Worm (Caenorhabditis elegans) whole organism, early embryonic: ENCODE measurements around the gene R186.8.

Experiments
- B0310.2 ChIP-seq: sonication (generic microtip); optimal IDR thresholded peaks from 2 replicates; lab custom pipeline; 2016; ENCODE audit warnings: mild to moderate bottlenecking, missing genetic modification characterization, missing compliant biosample characterization
- F13C5.2 ChIP-seq: sonication (generic microtip); optimal IDR thresholded peaks from 2 replicates; lab custom pipeline; 2017; ENCODE audit warnings: mild to moderate bottlenecking, missing genetic modification characterization, inconsistent platforms, missing compliant biosample characterization
- aly-1 ChIP-seq: sonication (generic microtip); optimal IDR thresholded peaks from 2 replicates; lab custom pipeline; 2016; ENCODE audit warnings: missing genetic modification characterization, missing compliant biosample characterization
- ama-1 ChIP-seq: fragments of 150-350 bp; optimal IDR thresholded peaks from 2 replicates; lab custom pipeline; 2014
- ceh-13 ChIP-seq: fragments of 200-800 bp; sonication (Bioruptor generic); optimal IDR thresholded peaks from 2 replicates; lab custom pipeline; 2018; ENCODE audit warnings: mild to moderate bottlenecking, missing genetic modification characterization, missing compliant biosample characterization
- ceh-36 ChIP-seq: sonication (generic microtip); optimal IDR thresholded peaks from 2 replicates; lab custom pipeline; 2016; ENCODE audit warnings: missing genetic modification characterization, inconsistent platforms, missing compliant biosample characterization
- ets-7 ChIP-seq: sonication (generic microtip); optimal IDR thresholded peaks from 2 replicates; lab custom pipeline; 2016; ENCODE audit warnings: missing genotype, missing genetic modification characterization, missing compliant biosample characterization
- flt-1 ChIP-seq: fragments of 200-800 bp; sonication (Bioruptor generic); IDR thresholded peaks from 2 replicates; pipeline ENCODE4 v1.3.6; 2022; ENCODE audit warnings: missing genetic modification characterization, missing compliant biosample characterization
- hmbx-1 ChIP-seq: sonication (generic microtip); optimal IDR thresholded peaks from 2 replicates; lab custom pipeline; 2016; ENCODE audit warnings: mild to moderate bottlenecking, missing genetic modification characterization, missing compliant biosample characterization
- hmg-4 ChIP-seq: fragments of 200-800 bp; sonication (Bioruptor generic); optimal IDR thresholded peaks from 2 replicates; lab custom pipeline; 2018; ENCODE audit warnings: mild to moderate bottlenecking, missing genetic modification characterization, missing compliant biosample characterization
- hnd-1 ChIP-seq: sonication (generic microtip); optimal IDR thresholded peaks from 2 replicates; lab custom pipeline; 2016; ENCODE audit warnings: missing genetic modification characterization, missing compliant biosample characterization
- pes-1 ChIP-seq: fragments of 200-800 bp; sonication (Bioruptor generic); IDR thresholded peaks from 2 replicates; pipeline ENCODE4 v1.3.6; 2022; ENCODE audit warnings: missing genetic modification reagents, missing genetic modification characterization, missing compliant biosample characterization
- scrt-1 ChIP-seq: fragments of 200-800 bp; sonication (Bioruptor generic); IDR thresholded peaks from 2 replicates; pipeline ENCODE4 v1.3.6; 2022; ENCODE audit warnings: missing genetic modification characterization, missing compliant biosample characterization
- sea-1 ChIP-seq: fragments of 200-800 bp; sonication (Bioruptor generic); conservative IDR thresholded peaks from 2 replicates; pipeline ENCODE4 v1.3.6; 2022; ENCODE audit warnings: missing genetic modification characterization, missing compliant biosample characterization
- tbx-11 ChIP-seq: fragments of 200-800 bp; sonication (Bioruptor generic); IDR thresholded peaks from 2 replicates; pipeline ENCODE4 v1.3.6; 2022; ENCODE audit warnings: missing genetic modification characterization, missing compliant biosample characterization
- tbx-37 ChIP-seq: fragments of 200-800 bp; sonication (Bioruptor generic); conservative IDR thresholded peaks from 2 replicates; pipeline ENCODE4 v1.3.6; 2022; ENCODE audit warnings: missing genetic modification reagents, missing genetic modification characterization, missing compliant biosample characterization
- tra-4 ChIP-seq: sonication (generic microtip); optimal IDR thresholded peaks from 2 replicates; lab custom pipeline; 2017; ENCODE audit warnings: missing genetic modification characterization, missing compliant biosample characterization

R186.8 gene

DNA sequence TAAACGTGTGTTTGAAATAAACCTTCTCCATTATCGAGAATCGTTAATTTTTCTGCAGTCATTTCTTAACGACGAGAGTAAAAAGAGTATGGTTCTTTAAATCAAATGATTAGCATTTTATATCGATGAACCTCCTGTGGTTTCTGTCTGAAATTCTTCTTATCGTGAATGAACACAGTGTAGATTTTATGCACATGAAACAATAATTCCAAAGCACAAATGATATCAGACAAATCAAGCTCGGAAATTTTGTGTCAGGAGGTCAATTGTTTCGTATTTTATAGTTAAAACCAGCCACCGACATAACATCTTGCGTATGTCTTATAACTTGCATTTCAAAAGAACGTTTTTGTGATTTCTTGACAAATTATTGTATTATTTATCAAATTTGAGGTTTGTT, 30.7 kb downstream of the R186.8 start, which contains the start of gene T16G1.6:
Gene T16G1.6, minus strand, starts transcription at position 77 of the 400 bp plus-strand sequence.
- TF ChIP-seq tbx-11 (GFP tag; lab: Robert Waterston, UW) (no peak), tbx-37 (GFP tag; lab: Robert Waterston, UW) (no peak), F13C5.2 (tag; lab: Kevin White, UChicago) (no peak), hmbx-1 (tag; lab: Kevin White, UChicago) (no peak), tra-4 (tag; lab: Kevin White, UChicago) (no peak), pes-1 (GFP tag; lab: Robert Waterston, UW) (no peak)

DNA sequence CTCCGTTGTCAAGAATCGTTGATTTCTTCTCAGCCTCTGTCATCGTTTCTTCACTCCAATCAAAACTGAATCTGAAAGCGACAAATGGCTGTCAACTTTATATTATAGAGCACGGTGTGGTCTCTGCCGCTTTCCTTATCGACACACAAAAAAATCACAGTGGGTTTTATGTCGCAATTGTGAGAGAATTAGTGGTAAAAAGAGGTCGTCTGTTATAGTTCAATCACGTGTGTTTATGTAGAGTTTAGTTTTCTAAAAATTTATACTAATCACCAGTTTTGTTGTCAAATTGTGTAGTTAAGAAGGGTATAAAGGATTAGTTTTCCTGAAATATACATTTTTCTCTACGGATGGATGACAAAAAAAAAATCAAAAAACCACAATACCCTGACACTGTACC, 32.8 kb downstream of the R186.8 start, which contains the start of gene T16G1.7:
Gene T16G1.7, minus strand, starts transcription at position 137 of the 400 bp plus-strand sequence.
- TF ChIP-seq hmg-4 (GFP tag; lab: Kevin White, UChicago) (no peak), aly-1 (tag; lab: Kevin White, UChicago) (no peak), B0310.2 (no peak), scrt-1 (no peak), ama-1 (no peak), hnd-1 (tag; lab: Kevin White, UChicago) (no peak), ceh-36 (tag; lab: Kevin White, UChicago) (no peak), sea-1 (no peak), F13C5.2 (tag; lab: Kevin White, UChicago) (no peak), tbx-37 (GFP tag; lab: Robert Waterston, UW) (no peak), ets-7 (tag; lab: Kevin White, UChicago) (no peak)

DNA sequence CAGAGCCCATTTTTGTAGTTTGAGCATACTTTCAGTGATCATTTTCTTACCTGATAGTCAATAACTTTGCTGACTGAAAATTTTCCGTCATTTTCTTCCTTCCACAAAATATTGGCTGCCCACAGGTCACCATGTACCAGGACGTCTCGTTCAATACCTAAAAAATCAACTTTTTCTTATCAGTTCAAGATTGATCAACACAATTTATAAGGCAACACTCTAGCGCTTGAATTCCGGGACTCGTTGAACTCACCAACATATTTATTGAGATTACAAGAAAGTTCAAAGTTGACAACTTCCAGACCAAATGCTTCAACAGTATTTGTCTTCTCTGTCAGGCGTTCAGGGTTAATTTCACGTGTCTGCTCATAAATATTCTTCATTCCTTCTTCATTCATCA, 34.1 kb downstream of the R186.8 start:
- TF ChIP-seq hnd-1 (tag; lab: Kevin White, UChicago) (no peak), hmg-4 (GFP tag; lab: Kevin White, UChicago) (no peak), tbx-11 (GFP tag; lab: Robert Waterston, UW) (no peak), pes-1 (GFP tag; lab: Robert Waterston, UW) (no peak), F13C5.2 (tag; lab: Kevin White, UChicago) (no peak), tra-4 (tag; lab: Kevin White, UChicago) (no peak), ama-1 (no peak), sea-1 (no peak), B0310.2 (no peak), ceh-36 (tag; lab: Kevin White, UChicago) (no peak), flt-1 (GFP tag; lab: Robert Waterston, UW) (no peak), tbx-37 (GFP tag; lab: Robert Waterston, UW) (no peak), ceh-13 (GFP tag; lab: Kevin White, UChicago) (no peak), hmbx-1 (tag; lab: Kevin White, UChicago) (no peak), scrt-1 (no peak), ets-7 (tag; lab: Kevin White, UChicago) (no peak), aly-1 (tag; lab: Kevin White, UChicago) (no peak)

DNA sequence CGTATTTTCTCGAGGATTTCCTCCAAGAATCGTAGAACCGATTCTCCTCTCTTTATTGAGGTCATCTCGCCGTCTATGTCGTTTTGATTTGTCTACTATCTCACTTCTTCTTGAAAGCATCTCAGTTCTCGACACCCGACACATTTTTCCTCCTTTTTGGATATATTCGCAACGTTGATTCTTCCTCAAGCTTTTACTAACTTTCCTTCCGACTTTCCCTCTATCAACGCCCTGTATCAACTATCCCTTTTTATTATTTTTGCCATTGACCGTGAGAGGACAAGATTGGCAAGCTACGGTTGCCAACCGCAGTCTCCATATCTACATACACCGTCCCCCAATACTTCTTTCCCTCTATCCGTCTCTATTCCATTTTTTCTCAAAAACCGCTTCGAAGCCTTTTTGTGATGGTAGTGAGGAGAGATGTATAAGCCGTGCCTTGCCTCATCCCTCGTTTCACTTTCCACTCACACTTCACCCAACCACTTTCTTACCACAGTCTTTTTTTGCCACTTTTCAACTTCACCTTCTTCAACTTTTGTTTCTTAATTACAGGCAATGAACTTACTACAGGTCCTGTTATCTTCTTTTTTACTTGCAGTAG, 38.8 kb downstream of the R186.8 start, which contains the start of gene T16G1.2:
Gene T16G1.2, plus strand, starts transcription at position 554 of the 604 bp plus-strand sequence.
- no peak for TF ChIP-seq pes-1 (GFP tag; lab: Robert Waterston, UW)

DNA sequence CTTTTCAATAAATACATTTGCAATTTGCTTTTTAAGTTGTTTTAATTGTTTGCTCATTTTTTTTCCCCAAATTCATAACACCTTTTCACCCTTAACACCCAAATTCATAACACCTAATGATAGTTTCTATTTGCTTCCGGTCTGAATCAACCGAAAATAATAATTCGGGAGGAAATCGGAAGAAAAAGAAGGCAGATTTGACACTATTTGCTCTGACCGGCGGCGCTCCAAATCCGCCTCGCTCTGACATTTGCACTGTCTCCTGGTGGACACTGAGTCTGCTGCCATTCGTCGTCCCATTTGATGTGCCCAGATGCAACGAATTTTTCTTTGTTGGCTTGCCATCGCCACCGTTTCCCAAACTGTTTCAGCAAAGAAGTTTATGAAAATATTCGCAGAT, 43.7 kb downstream of the R186.8 start, which contains the start of gene pqn-67:
Gene pqn-67, plus strand, starts transcription at position 301 of the 400 bp plus-strand sequence.
- TF ChIP-seq ceh-13 (GFP tag; lab: Kevin White, UChicago) (no peak), hnd-1 (tag; lab: Kevin White, UChicago) (no peak), F13C5.2 (tag; lab: Kevin White, UChicago) (no peak), tra-4 (tag; lab: Kevin White, UChicago) (no peak), pes-1 (GFP tag; lab: Robert Waterston, UW) (no peak), flt-1 (GFP tag; lab: Robert Waterston, UW) (no peak)

DNA sequence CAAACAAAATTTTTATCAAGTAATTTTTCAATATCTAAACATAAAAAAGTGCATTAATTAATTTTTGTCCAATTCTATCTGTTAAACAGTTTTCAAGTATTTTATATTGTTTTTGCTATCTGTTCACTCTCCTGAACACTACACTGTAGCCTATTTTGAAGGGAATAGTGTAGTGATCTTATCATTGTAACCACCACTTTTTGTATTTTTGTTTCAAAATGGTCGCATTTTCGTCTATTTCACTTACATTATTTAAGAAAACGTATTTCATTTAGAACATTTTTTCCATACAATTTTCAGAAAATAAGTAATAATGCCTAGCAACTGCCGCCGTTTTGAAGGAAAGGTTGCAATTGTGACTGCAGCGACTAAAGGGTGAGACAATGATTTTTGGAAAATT, 45.5 kb downstream of the R186.8 start, which contains the start of gene dhrs-4:
Gene dhrs-4, plus strand, starts transcription at position 301 of the 400 bp plus-strand sequence.
- TF ChIP-seq ama-1 = no peak
- no peak for TF ChIP-seq ceh-36 (tag; lab: Kevin White, UChicago)
- no peak for TF ChIP-seq tbx-11 (GFP tag; lab: Robert Waterston, UW)
- TF ChIP-seq aly-1 (tag; lab: Kevin White, UChicago) = no peak
- no peak for TF ChIP-seq hmg-4 (GFP tag; lab: Kevin White, UChicago)
- no peak for TF ChIP-seq hmbx-1 (tag; lab: Kevin White, UChicago)
- no peak for TF ChIP-seq tra-4 (tag; lab: Kevin White, UChicago)
- TF ChIP-seq F13C5.2 (tag; lab: Kevin White, UChicago) = no peak
- no peak for TF ChIP-seq pes-1 (GFP tag; lab: Robert Waterston, UW)
- TF ChIP-seq hnd-1 (tag; lab: Kevin White, UChicago) = no peak
- TF ChIP-seq tbx-37 (GFP tag; lab: Robert Waterston, UW) = no peak
- TF ChIP-seq sea-1 = no peak
- no peak for TF ChIP-seq scrt-1
- TF ChIP-seq B0310.2 = no peak
- TF ChIP-seq flt-1 (GFP tag; lab: Robert Waterston, UW) = no peak
- no peak for TF ChIP-seq ceh-13 (GFP tag; lab: Kevin White, UChicago)

DNA sequence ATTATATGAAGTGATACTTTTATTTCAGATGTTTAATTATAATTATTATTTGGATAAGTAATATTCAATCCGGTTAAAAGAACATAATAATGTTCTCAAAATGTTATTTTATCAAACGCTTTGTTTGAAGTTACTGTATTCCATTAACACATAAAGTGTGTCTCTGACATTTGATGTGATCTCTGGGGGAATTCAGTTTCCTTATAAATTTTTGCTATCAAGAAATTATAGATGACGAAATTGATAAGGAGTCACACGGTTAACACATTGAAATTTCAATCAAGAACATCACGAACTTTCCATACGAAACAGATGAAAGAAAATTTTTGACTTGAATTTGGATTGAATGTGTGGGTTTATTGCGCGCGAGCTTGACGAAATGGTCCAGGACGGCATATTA, 46.1 kb downstream of the R186.8 start:
- no peak for TF ChIP-seq hnd-1 (tag; lab: Kevin White, UChicago)
- TF ChIP-seq ama-1 = no peak
- TF ChIP-seq hmg-4 (GFP tag; lab: Kevin White, UChicago) = no peak

DNA sequence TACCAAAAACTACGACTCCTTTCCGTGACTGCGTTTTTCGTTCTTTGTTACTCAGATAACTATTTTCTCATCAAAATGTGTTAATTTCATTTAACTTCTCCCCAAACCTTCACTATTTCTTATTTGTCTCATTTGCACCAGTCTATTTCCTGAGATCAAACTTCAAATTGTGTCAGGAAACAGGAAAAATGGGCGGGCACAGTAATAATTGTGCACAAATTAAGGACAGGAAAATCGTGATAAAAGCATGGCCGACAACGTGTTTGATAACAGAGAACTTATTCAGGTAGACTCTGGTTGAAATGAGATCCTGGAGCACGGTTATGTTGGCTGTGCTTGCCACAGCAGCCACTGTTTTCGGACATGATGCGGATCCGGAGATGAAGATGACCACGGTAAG, 48.1 kb downstream of the R186.8 start, which contains the start of gene lipl-1:
Gene lipl-1, plus strand, starts transcription at position 282 of the 400 bp plus-strand sequence.
- TF ChIP-seq ama-1 = no peak
- TF ChIP-seq tra-4 (tag; lab: Kevin White, UChicago) = no peak
- TF ChIP-seq tbx-11 (GFP tag; lab: Robert Waterston, UW) = no peak
- no peak for TF ChIP-seq ceh-13 (GFP tag; lab: Kevin White, UChicago)
- TF ChIP-seq F13C5.2 (tag; lab: Kevin White, UChicago) = no peak
- no peak for TF ChIP-seq scrt-1
- TF ChIP-seq B0310.2 = no peak
- TF ChIP-seq ceh-36 (tag; lab: Kevin White, UChicago) = no peak
- no peak for TF ChIP-seq hmbx-1 (tag; lab: Kevin White, UChicago)
- no peak for TF ChIP-seq hnd-1 (tag; lab: Kevin White, UChicago)
- no peak for TF ChIP-seq aly-1 (tag; lab: Kevin White, UChicago)
- no peak for TF ChIP-seq hmg-4 (GFP tag; lab: Kevin White, UChicago)
- no peak for TF ChIP-seq sea-1
- no peak for TF ChIP-seq pes-1 (GFP tag; lab: Robert Waterston, UW)
- TF ChIP-seq ets-7 (tag; lab: Kevin White, UChicago) = no peak
- no peak for TF ChIP-seq tbx-37 (GFP tag; lab: Robert Waterston, UW)
